Fruit fly (Drosophila melanogaster) whole organism, embryonic: ENCODE data around the gene PRL-1.

Source experiments
- Abd-B ChIP-seq: fragments of 200-800 bp; sonication (Bioruptor generic); optimal IDR thresholded peaks from 2 replicates; lab custom pipeline; 2018; ENCODE audit warnings: missing biosample characterization, mild to moderate bottlenecking, missing genetic modification characterization, moderate library complexity
- Ada2b ChIP-seq: fragments of 200-800 bp; sonication (Bioruptor generic); IDR thresholded peaks from 2 replicates; pipeline ENCODE4 v1.3.6; 2022; ENCODE audit warnings: missing biosample characterization, missing genetic modification characterization
- Atf3 ChIP-seq: fragments of 200-800 bp; sonication (Bioruptor generic); optimal IDR thresholded peaks from 3 replicates; lab custom pipeline; 2016; ENCODE audit warnings: missing biosample characterization, missing genetic modification characterization
- CG11695 ChIP-seq: fragments of 200-800 bp; sonication (Bioruptor generic); IDR thresholded peaks from 3 replicates; pipeline ENCODE4 v1.3.6; 2022; ENCODE audit warnings: missing biosample characterization, missing genetic modification characterization
- CG11723 ChIP-seq: fragments of 200-800 bp; sonication (Bioruptor generic); optimal IDR thresholded peaks from 2 replicates; lab custom pipeline; 2017; ENCODE audit warnings: missing biosample characterization, mild to moderate bottlenecking, missing genetic modification characterization
- CG12236 ChIP-seq: fragments of 200-800 bp; sonication (Bioruptor generic); optimal IDR thresholded peaks from 2 replicates; lab custom pipeline; 2016; ENCODE audit warnings: missing biosample characterization, missing genetic modification characterization
- CG12299 ChIP-seq: fragments of 200-800 bp; sonication (Bioruptor generic); optimal IDR thresholded peaks from 2 replicates; lab custom pipeline; 2018; ENCODE audit warnings: missing biosample characterization, mild to moderate bottlenecking, missing genetic modification characterization
- CG12391 ChIP-seq: fragments of 200-800 bp; sonication (Bioruptor generic); optimal IDR thresholded peaks from 3 replicates; lab custom pipeline; 2018; ENCODE audit warnings: missing biosample characterization, mild to moderate bottlenecking, missing genetic modification characterization, moderate library complexity
- CG13624 ChIP-seq: fragments of 200-800 bp; sonication (Bioruptor generic); optimal IDR thresholded peaks from 2 replicates; lab custom pipeline; 2016; ENCODE audit warnings: missing biosample characterization, missing genetic modification characterization
- CG15601 ChIP-seq: fragments of 200-800 bp; sonication (Bioruptor generic); optimal IDR thresholded peaks from 3 replicates; lab custom pipeline; 2019; ENCODE audit warnings: missing biosample characterization, mild to moderate bottlenecking, missing genetic modification characterization, moderate library complexity
- CG1602 ChIP-seq: fragments of 200-800 bp; sonication (Bioruptor generic); optimal IDR thresholded peaks from 3 replicates; lab custom pipeline; 2016; ENCODE audit warnings: missing biosample characterization, missing genetic modification characterization
- CG1647 ChIP-seq: fragments of 200-800 bp; sonication (Bioruptor generic); optimal IDR thresholded peaks from 3 replicates; lab custom pipeline; 2016; ENCODE audit warnings: missing biosample characterization, missing genetic modification characterization
- CG16813 ChIP-seq: fragments of 200-800 bp; sonication (Bioruptor generic); IDR thresholded peaks from 3 replicates; pipeline ENCODE4 v1.3.6; 2022; ENCODE audit warnings: missing biosample characterization, missing genetic modification characterization; ENCODE audit not compliant: partially characterized antibody
- CG2712 ChIP-seq: fragments of 200-800 bp; optimal IDR thresholded peaks from 3 replicates; lab custom pipeline; 2019; ENCODE audit warnings: missing biosample characterization, mild to moderate bottlenecking, missing genetic modification characterization, moderate library complexity
- CG2889 ChIP-seq: fragments of 200-800 bp; sonication (Bioruptor generic); IDR thresholded peaks from 3 replicates; pipeline ENCODE4 v1.3.6; 2022; ENCODE audit warnings: missing biosample characterization, missing genetic modification characterization
- CG3065 ChIP-seq: fragments of 200-800 bp; sonication (Bioruptor generic); optimal IDR thresholded peaks from 2 replicates; lab custom pipeline; 2016; ENCODE audit warnings: missing biosample characterization, missing genetic modification characterization
- CG32532 ChIP-seq: fragments of 200-800 bp; sonication (Bioruptor generic); IDR thresholded peaks from 2 replicates; pipeline ENCODE4 v1.3.6; 2022; ENCODE audit warnings: missing biosample characterization, missing genetic modification characterization
- CG3838 ChIP-seq: fragments of 200-800 bp; sonication (Bioruptor generic); optimal IDR thresholded peaks from 3 replicates; lab custom pipeline; 2016; ENCODE audit warnings: missing biosample characterization, missing genetic modification characterization
- CG43689 ChIP-seq: fragments of 200-800 bp; sonication (Bioruptor generic); IDR thresholded peaks from 2 replicates; pipeline ENCODE4 v1.3.6; 2022; ENCODE audit warnings: missing biosample characterization, missing genetic modification characterization
- CG4707 ChIP-seq: fragments of 200-800 bp; sonication (Bioruptor generic); optimal IDR thresholded peaks from 2 replicates; lab custom pipeline; 2018; ENCODE audit warnings: missing biosample characterization, mild to moderate bottlenecking, missing genetic modification characterization, moderate library complexity
- CG4820 ChIP-seq: fragments of 200-800 bp; sonication (Bioruptor generic); optimal IDR thresholded peaks from 3 replicates; lab custom pipeline; 2016; ENCODE audit warnings: missing biosample characterization, missing genetic modification characterization
- CG6791 ChIP-seq: fragments of 200-800 bp; sonication (Bioruptor generic); IDR thresholded peaks from 3 replicates; pipeline ENCODE4 v1.3.6; 2022; ENCODE audit warnings: missing biosample characterization, missing genetic modification characterization; ENCODE audit not compliant: partially characterized antibody
- CG7372 ChIP-seq: fragments of 200-800 bp; sonication (Bioruptor generic); IDR thresholded peaks from 2 replicates; pipeline ENCODE4 v1.3.6; 2022; ENCODE audit warnings: missing biosample characterization, missing genetic modification characterization
- CG8765 ChIP-seq: fragments of 200-800 bp; sonication (Bioruptor generic); IDR thresholded peaks from 2 replicates; pipeline ENCODE4 v1.3.6; 2022; ENCODE audit warnings: missing biosample characterization, missing genetic modification characterization
- CG8944 ChIP-seq: fragments of 200-800 bp; sonication (Bioruptor generic); optimal IDR thresholded peaks from 3 replicates; lab custom pipeline; 2016; ENCODE audit warnings: missing biosample characterization, missing genetic modification characterization
- CG9215 ChIP-seq: fragments of 200-800 bp; sonication (Bioruptor generic); IDR thresholded peaks from 2 replicates; pipeline ENCODE4 v1.3.6; 2022; ENCODE audit warnings: missing biosample characterization, missing genetic modification characterization
- E2f1 ChIP-seq: fragments of 200-800 bp; sonication (Bioruptor generic); IDR thresholded peaks from 2 replicates; pipeline ENCODE4 v1.3.6; 2022; ENCODE audit warnings: missing biosample characterization, missing genetic modification characterization
- E2f2 ChIP-seq: fragments of 200-800 bp; sonication (Bioruptor generic); IDR thresholded peaks from 2 replicates; pipeline ENCODE4 v1.3.6; 2022; ENCODE audit warnings: missing biosample characterization, missing genetic modification characterization
- Eip74EF ChIP-seq, 2 experiments: fragments of 200-800 bp in 1 of 2; fragments of >200 bp in 1 of 2; sonication (Bioruptor generic) in 1 of 2; optimal IDR thresholded peaks; 2 replicates each; lab custom pipeline; 2017 to 2019; ENCODE audit warnings: missing biosample characterization in 2 of 2, missing genetic modification characterization in 2 of 2, mild to moderate bottlenecking in 1 of 2, moderate library complexity in 1 of 2
- HmgD ChIP-seq: fragments of 200-800 bp; sonication (Bioruptor generic); optimal IDR thresholded peaks from 3 replicates; lab custom pipeline; 2016; ENCODE audit warnings: missing biosample characterization, missing genetic modification characterization
- Hsf ChIP-seq: fragments of 200-800 bp; sonication (Bioruptor generic); optimal IDR thresholded peaks from 3 replicates; lab custom pipeline; 2016; ENCODE audit warnings: missing biosample characterization, missing genetic modification characterization
- Max ChIP-seq: fragments of 200-800 bp; sonication (Bioruptor generic); optimal IDR thresholded peaks from 2 replicates; lab custom pipeline; 2016; ENCODE audit warnings: missing biosample characterization, mild to moderate bottlenecking, missing genetic modification characterization
- NFAT ChIP-seq: fragments of 200-800 bp; sonication (Bioruptor generic); IDR thresholded peaks from 2 replicates; pipeline ENCODE4 v1.3.6; 2022; ENCODE audit warnings: missing biosample characterization, missing genetic modification characterization
- Nf-YA ChIP-seq: fragments of 200-800 bp; sonication (Bioruptor generic); IDR thresholded peaks from 2 replicates; pipeline ENCODE4 v1.3.6; 2022; ENCODE audit warnings: missing biosample characterization, missing genetic modification characterization
- Ravus ChIP-seq: fragments of 200-800 bp; sonication (Bioruptor generic); IDR thresholded peaks from 2 replicates; pipeline ENCODE4 v1.3.6; 2022; ENCODE audit warnings: missing biosample characterization, missing genetic modification characterization
- Sin3A ChIP-seq: fragments of >200 bp; optimal IDR thresholded peaks from 2 replicates; lab custom pipeline; 2018
- ase ChIP-seq: fragments of 200-800 bp; sonication (Bioruptor generic); IDR thresholded peaks from 3 replicates; pipeline ENCODE4 v1.3.6; 2022; ENCODE audit warnings: missing biosample characterization, missing genetic modification characterization
- cas ChIP-seq: fragments of 200-800 bp; sonication (Bioruptor generic); IDR thresholded peaks from 2 replicates; pipeline ENCODE4 v1.3.6; 2022; ENCODE audit warnings: missing biosample characterization, missing genetic modification characterization
- dmrt99B ChIP-seq: fragments of 200-800 bp; sonication (Bioruptor generic); optimal IDR thresholded peaks from 2 replicates; lab custom pipeline; 2018; ENCODE audit warnings: missing biosample characterization, mild to moderate bottlenecking, missing genetic modification characterization, moderate library complexity
- fd102C ChIP-seq: fragments of 200-800 bp; sonication (Bioruptor generic); optimal IDR thresholded peaks from 2 replicates; lab custom pipeline; 2018; ENCODE audit warnings: missing biosample characterization, mild to moderate bottlenecking, missing genetic modification characterization, moderate library complexity
- gcm2 ChIP-seq: fragments of 200-800 bp; sonication (Bioruptor generic); optimal IDR thresholded peaks from 2 replicates; lab custom pipeline; 2016; ENCODE audit warnings: missing biosample characterization, missing genetic modification characterization
- kay ChIP-seq: fragments of 200-800 bp; sonication (Bioruptor generic); optimal IDR thresholded peaks from 2 replicates; lab custom pipeline; 2016; ENCODE audit warnings: missing biosample characterization, missing genetic modification characterization
- org-1 ChIP-seq: fragments of 200-800 bp; sonication (Bioruptor generic); optimal IDR thresholded peaks from 2 replicates; lab custom pipeline; 2017; ENCODE audit warnings: missing biosample characterization, missing genetic modification characterization
- salm ChIP-seq: fragments of 200-800 bp; sonication (Bioruptor generic); optimal IDR thresholded peaks from 2 replicates; lab custom pipeline; 2018; ENCODE audit warnings: missing biosample characterization, mild to moderate bottlenecking, missing genetic modification characterization
- slou ChIP-seq: fragments of 200-800 bp; sonication (Bioruptor generic); optimal IDR thresholded peaks from 3 replicates; lab custom pipeline; 2016; ENCODE audit warnings: missing biosample characterization, missing genetic modification characterization
- so ChIP-seq: fragments of 200-800 bp; sonication (Bioruptor generic); IDR thresholded peaks from 3 replicates; pipeline ENCODE4 v1.3.6; 2022; ENCODE audit warnings: missing biosample characterization, missing genetic modification characterization
- stwl ChIP-seq: fragments of 200-800 bp; sonication (Bioruptor generic); optimal IDR thresholded peaks from 3 replicates; lab custom pipeline; 2018; ENCODE audit warnings: missing biosample characterization, mild to moderate bottlenecking, missing genetic modification characterization, moderate library complexity
- tgo ChIP-seq: fragments of 200-800 bp; sonication (Bioruptor generic); IDR thresholded peaks from 3 replicates; pipeline ENCODE4 v1.3.6; 2022; ENCODE audit warnings: missing biosample characterization, missing genetic modification characterization
- trem ChIP-seq: fragments of 200-800 bp; optimal IDR thresholded peaks from 3 replicates; lab custom pipeline; 2019; ENCODE audit warnings: missing biosample characterization, mild to moderate bottlenecking, missing genetic modification characterization, moderate library complexity
- tup ChIP-seq: fragments of 200-800 bp; sonication (Bioruptor generic); optimal IDR thresholded peaks from 2 replicates; lab custom pipeline; 2016; ENCODE audit warnings: missing biosample characterization, mild to moderate bottlenecking, missing genetic modification characterization, moderate library complexity
- unpg ChIP-seq: fragments of 200-800 bp; sonication (Bioruptor generic); optimal IDR thresholded peaks from 3 replicates; lab custom pipeline; 2018; ENCODE audit warnings: missing biosample characterization, mild to moderate bottlenecking, missing genetic modification characterization, moderate library complexity
- vfl ChIP-seq: fragments of 200-800 bp; sonication (Bioruptor generic); optimal IDR thresholded peaks from 2 replicates; lab custom pipeline; 2016; ENCODE audit warnings: missing biosample characterization, missing genetic modification characterization

PRL-1 gene

dm6 chr2L:16272730-16273129, 15.3 kb upstream of the PRL-1 start (continued):
- TF ChIP-seq CG7372 (GFP tag; lab: Robert Waterston, UW) (no peak), Ravus (no peak), slou (GFP tag; lab: Kevin White, UChicago) (no peak), CG13624 (no peak), Nf-YA (GFP tag; lab: Robert Waterston, UW) (no peak), Sin3A (no peak), CG2889 (GFP tag; lab: Robert Waterston, UW) (no peak), vfl (no peak), dmrt99B (tag; lab: Kevin White, UChicago) (no peak), CG1602 (no peak), Abd-B (no peak), CG9215 (GFP tag; lab: Robert Waterston, UW) (no peak), HmgD (GFP tag; lab: Kevin White, UChicago) (no peak), ase (GFP tag; lab: Robert Waterston, UW) (no peak), Ada2b (0 out of 2 replicates have a peak, but pooled peaks have one; percentile 6), fd102C (GFP tag; lab: Kevin White, UChicago) (no peak), CG6791 (no peak), gcm2 (GFP tag; lab: Kevin White, UChicago) (no peak), CG16813 (GFP tag; lab: Robert Waterston, UW) (no peak), CG2712 (peak; percentile 2), unpg (GFP tag; lab: Kevin White, UChicago) (peak; percentile 16), cas (GFP tag; lab: Robert Waterston, UW) (no peak), Max (peak; percentile 30), CG32532 (no peak), NFAT (GFP tag; lab: Robert Waterston, UW) (no peak), CG11695 (no peak), tgo (GFP tag; lab: Robert Waterston, UW) (no peak), CG3065 (GFP tag; lab: Kevin White, UChicago) (no peak), CG1647 (GFP tag; lab: Kevin White, UChicago) (no peak), stwl (tag; lab: Kevin White, UChicago) (no peak), so (GFP tag; lab: Robert Waterston, UW) (peak; percentile 54; the same call in 2 of the 3 replicates), CG12236 (GFP tag; lab: Kevin White, UChicago) (no peak), Hsf (no peak), CG12299 (tag; lab: Kevin White, UChicago) (peak; percentile 7), CG8765 (no peak), CG3838 (GFP tag; lab: Kevin White, UChicago) (no peak), kay (GFP tag; lab: Kevin White, UChicago) (peak; percentile 6), tup (GFP tag; lab: Kevin White, UChicago) (no peak), Eip74EF (GFP tag; optimal IDR thresholded peaks at IDR 0.05; lab: Kevin White, UChicago) (no peak), CG12391 (tag; lab: Kevin White, UChicago) (no peak), E2f2 (GFP tag; lab: Robert Waterston, UW) (peak; percentile 25; the same call in 1 of the 2 replicates), Atf3 (GFP tag; lab: Kevin White, UChicago) (no peak), org-1 (GFP tag; lab: Kevin White, UChicago) (peak; percentile 20), CG4707 (peak; percentile 68), CG11723 (GFP tag; lab: Kevin White, UChicago) (peak; percentile 24), salm (tag; lab: Kevin White, UChicago) (no peak), CG4820 (GFP tag; lab: Kevin White, UChicago) (no peak), CG43689 (GFP tag; lab: Robert Waterston, UW) (no peak), trem (tag; lab: Kevin White, UChicago) (no peak), E2f1 (GFP tag; lab: Robert Waterston, UW) (no peak), CG15601 (tag; lab: Kevin White, UChicago) (peak; percentile 64), CG8944 (GFP tag; lab: Kevin White, UChicago) (no peak)
